Worm (Caenorhabditis elegans) whole organism, L4 larva: ENCODE data around the gene glr-7.

Source experiments
- dpl-1 ChIP-seq: fragments of 150-350 bp; optimal IDR thresholded peaks from 2 replicates; lab custom pipeline; 2014; ENCODE audit warnings: missing biosample characterization, missing genetic modification reagents, missing genetic modification characterization
- hlh-30 ChIP-seq: sonication (generic microtip); optimal IDR thresholded peaks from 2 replicates; lab custom pipeline; 2017; ENCODE audit warnings: antibody characterized with exemption, mild to moderate bottlenecking, missing genetic modification characterization, missing compliant biosample characterization; ENCODE audit not compliant: insufficient read depth
- lin-39 ChIP-seq: fragments of 150-350 bp; optimal IDR thresholded peaks from 2 replicates; lab custom pipeline; 2014; ENCODE audit warnings: missing biosample characterization, missing genetic modification reagents, missing genetic modification characterization
- nhr-25 ChIP-seq: sonication (generic microtip); optimal IDR thresholded peaks from 2 replicates; lab custom pipeline; 2017; ENCODE audit warnings: missing genetic modification characterization, mild to moderate bottlenecking, missing compliant biosample characterization, antibody characterized with exemption, moderate library complexity, borderline replicate concordance; ENCODE audit not compliant: insufficient read depth
- nhr-76 ChIP-seq: fragments of 150-350 bp; optimal IDR thresholded peaks from 2 replicates; lab custom pipeline; 2014; ENCODE audit warnings: missing biosample characterization, missing genetic modification characterization
- snpc-1.2 ChIP-seq: fragments of 200-800 bp; sonication (Bioruptor generic); IDR thresholded peaks from 2 replicates; pipeline ENCODE4 v1.3.6; 2022; ENCODE audit warnings: missing genetic modification reagents, missing genetic modification characterization, missing compliant biosample characterization
- unc-62 ChIP-seq, 3 experiments: fragments of 150-350 bp in 1 of 3; sonication (generic microtip); optimal IDR thresholded peaks in 2 of 3; peaks in 1 of 3; 1 replicate in 1 of 3; 2 replicates in 2 of 3; lab custom pipeline; 2014 to 2017; ENCODE audit warnings: missing biosample characterization in 3 of 3, missing genetic modification characterization in 3 of 3, missing genetic modification reagents in 3 of 3, missing genotype in 1 of 3
- zfp-3 ChIP-seq: fragments of 200-800 bp; sonication (Bioruptor generic); conservative IDR thresholded peaks from 2 replicates; pipeline ENCODE4 v1.3.6; 2022; ENCODE audit warnings: missing genetic modification reagents, missing genetic modification characterization, missing compliant biosample characterization
- ztf-11 ChIP-seq: fragments of 150-350 bp; optimal IDR thresholded peaks from 2 replicates; lab custom pipeline; 2014; ENCODE audit warnings: missing biosample characterization, missing genetic modification characterization

ce11 chrX:2435353-2435752 lies 15.7 kb upstream of the glr-7 start:
- TF ChIP-seq hlh-30, result no peak
- TF ChIP-seq snpc-1.2, result no peak
- no peak for TF ChIP-seq nhr-76 (tag; lab: Kevin White, UChicago)
- TF ChIP-seq nhr-25 (tag; lab: Kevin White, UChicago), result no peak
- TF ChIP-seq lin-39 (tag; lab: Kevin White, UChicago), result no peak
- TF ChIP-seq dpl-1 (GFP tag; lab: Kevin White, UChicago), result no peak
- TF ChIP-seq zfp-3 (GFP tag; lab: Robert Waterston, UW), result no peak
- no peak for TF ChIP-seq ztf-11
- no peak for TF ChIP-seq unc-62 (GFP tag; optimal IDR thresholded peaks at IDR 0.05 in 1 of 2; lab: Kevin White, UChicago)
- TF ChIP-seq unc-62 (tag; optimal IDR thresholded peaks at IDR 0.05; lab: Kevin White, UChicago), result no peak
